Worm (Caenorhabditis elegans) whole organism, mixed stage, embryonic: ENCODE data around the gene C53B4.2.

ENCODE experiments used
- ceh-39 ChIP-seq: fragments of 150-350 bp; optimal IDR thresholded peaks from 2 replicates; lab custom pipeline; 2014; ENCODE audit warnings: missing biosample characterization, missing genetic modification characterization
- ceh-83 ChIP-seq: fragments of 200-800 bp; sonication (Bioruptor generic); optimal IDR thresholded peaks from 2 replicates; lab custom pipeline; 2018; ENCODE audit warnings: mild to moderate bottlenecking, missing genetic modification characterization, missing compliant biosample characterization
- elt-3 ChIP-seq: fragments of 150-350 bp; optimal IDR thresholded peaks from 2 replicates; lab custom pipeline; 2014; ENCODE audit warnings: missing biosample characterization, missing genetic modification characterization
- mab-5 ChIP-seq: fragments of 150-350 bp; optimal IDR thresholded peaks from 2 replicates; lab custom pipeline; 2014; ENCODE audit warnings: missing biosample characterization, missing genetic modification characterization
- mls-2 ChIP-seq: sonication (generic microtip); optimal IDR thresholded peaks from 2 replicates; lab custom pipeline; 2016; ENCODE audit warnings: mild to moderate bottlenecking, missing genetic modification characterization, moderate library complexity, missing compliant biosample characterization
- nhr-237 ChIP-seq: fragments of 150-350 bp; optimal IDR thresholded peaks from 2 replicates; lab custom pipeline; 2014; ENCODE audit warnings: missing biosample characterization, missing genetic modification characterization
- nhr-28 ChIP-seq: fragments of 150-350 bp; optimal IDR thresholded peaks from 2 replicates; lab custom pipeline; 2014; ENCODE audit warnings: missing biosample characterization, missing genetic modification characterization
- snpc-4 ChIP-seq: fragments of 150-350 bp; optimal IDR thresholded peaks from 2 replicates; lab custom pipeline; 2014; ENCODE audit warnings: missing biosample characterization, missing genetic modification characterization
- unc-62 ChIP-seq: fragments of 150-350 bp; optimal IDR thresholded peaks from 2 replicates; lab custom pipeline; 2014; ENCODE audit warnings: missing biosample characterization, missing genetic modification reagents, missing genetic modification characterization

ce11 chrIV:8923381-8923780 is 42.6 kb upstream of the C53B4.2 start:
- TF ChIP-seq snpc-4 (tag; lab: Kevin White, UChicago): no peak
- no peak for TF ChIP-seq ceh-39 (tag; lab: Kevin White, UChicago)
- TF ChIP-seq unc-62 (GFP tag; lab: Kevin White, UChicago): no peak
- no peak for TF ChIP-seq mab-5 (tag; lab: Kevin White, UChicago)
- TF ChIP-seq nhr-28 (tag; lab: Kevin White, UChicago): no peak
- no peak for TF ChIP-seq ceh-83 (GFP tag; lab: Kevin White, UChicago)
- TF ChIP-seq elt-3 (tag; lab: Kevin White, UChicago): no peak
- no peak for TF ChIP-seq mls-2 (tag; lab: Kevin White, UChicago)
- no peak for TF ChIP-seq nhr-237 (tag; lab: Kevin White, UChicago)
